Worm (Caenorhabditis elegans) whole organism, young adult: ENCODE data around the gene H04M03.3.

Experiments
- B0035.1 ChIP-seq: sonication (generic microtip); optimal IDR thresholded peaks from 2 replicates; lab custom pipeline; 2016; ENCODE audit warnings: missing genetic modification characterization, mild to moderate bottlenecking, missing compliant biosample characterization, missing genotype, missing genetic modification reagents
- C17E4.6 ChIP-seq: fragments of 200-800 bp; sonication (Bioruptor generic); IDR thresholded peaks from 2 replicates; pipeline ENCODE4 v1.3.6; 2022; ENCODE audit warnings: missing genetic modification reagents, missing genetic modification characterization, missing compliant biosample characterization
- F33H1.4 ChIP-seq: fragments of 200-800 bp; sonication (Bioruptor generic); IDR thresholded peaks from 2 replicates; pipeline ENCODE4 v1.3.6; 2022; ENCODE audit warnings: missing genetic modification reagents, missing genetic modification characterization, missing compliant biosample characterization
- F37B4.10 ChIP-seq: fragments of 200-800 bp; sonication (Bioruptor generic); IDR thresholded peaks from 2 replicates; pipeline ENCODE4 v1.3.6; 2022; ENCODE audit warnings: missing genetic modification characterization, missing compliant biosample characterization
- F39B2.1 ChIP-seq: fragments of 200-800 bp; sonication (Bioruptor generic); IDR thresholded peaks from 2 replicates; pipeline ENCODE4 v1.3.6; 2022; ENCODE audit warnings: missing genetic modification reagents, missing genetic modification characterization, missing compliant biosample characterization
- K11D2.4 ChIP-seq: fragments of 200-800 bp; sonication (Bioruptor generic); IDR thresholded peaks from 2 replicates; pipeline ENCODE4 v1.3.6; 2022; ENCODE audit warnings: missing genetic modification reagents, missing genetic modification characterization, missing compliant biosample characterization
- T07F8.4 ChIP-seq: sonication (generic microtip); optimal IDR thresholded peaks from 2 replicates; lab custom pipeline; 2016; ENCODE audit warnings: mild to moderate bottlenecking, missing genetic modification characterization, moderate library complexity, missing compliant biosample characterization
- Y53F4B.3 ChIP-seq: fragments of 200-800 bp; sonication (Bioruptor generic); IDR thresholded peaks from 2 replicates; pipeline ENCODE4 v1.3.6; 2022; ENCODE audit warnings: missing genetic modification reagents, missing genetic modification characterization, missing compliant biosample characterization
- atf-7 ChIP-seq: sonication (generic microtip); optimal IDR thresholded peaks from 2 replicates; lab custom pipeline; 2017; ENCODE audit warnings: mild to moderate bottlenecking, missing genetic modification characterization, missing compliant biosample characterization
- bed-1 ChIP-seq: fragments of 200-800 bp; sonication (Bioruptor generic); IDR thresholded peaks from 2 replicates; pipeline ENCODE4 v1.3.6; 2022; ENCODE audit warnings: missing genetic modification reagents, missing genetic modification characterization, missing compliant biosample characterization
- bed-2 ChIP-seq: fragments of 200-800 bp; sonication (Bioruptor generic); IDR thresholded peaks from 2 replicates; pipeline ENCODE4 v1.3.6; 2022; ENCODE audit warnings: missing genetic modification reagents, missing genetic modification characterization, missing compliant biosample characterization
- gei-17 ChIP-seq: fragments of 200-800 bp; sonication (Bioruptor generic); optimal IDR thresholded peaks from 2 replicates; lab custom pipeline; 2018; ENCODE audit warnings: mild to moderate bottlenecking, missing genetic modification characterization, missing compliant biosample characterization
- hlh-12 ChIP-seq: sonication (generic microtip); optimal IDR thresholded peaks from 2 replicates; lab custom pipeline; 2016; ENCODE audit warnings: missing genetic modification characterization, missing compliant biosample characterization
- hmg-1.2 ChIP-seq: fragments of 200-800 bp; sonication (Bioruptor generic); IDR thresholded peaks from 2 replicates; pipeline ENCODE4 v1.3.6; 2022; ENCODE audit warnings: missing genetic modification reagents, missing genetic modification characterization, missing compliant biosample characterization
- hrde-1 ChIP-seq: sonication (generic microtip); optimal IDR thresholded peaks from 2 replicates; lab custom pipeline; 2016; ENCODE audit warnings: missing genetic modification characterization, mild to moderate bottlenecking, missing compliant biosample characterization, moderate library complexity, missing genotype, missing genetic modification reagents, borderline replicate concordance
- hsf-1 ChIP-seq: fragments of 200-800 bp; sonication (Bioruptor generic); IDR thresholded peaks from 2 replicates; pipeline ENCODE4 v1.3.6; 2022; ENCODE audit warnings: missing genetic modification reagents, missing genetic modification characterization, missing compliant biosample characterization
- lag-1 ChIP-seq: fragments of 200-800 bp; sonication (Bioruptor generic); IDR thresholded peaks from 2 replicates; pipeline ENCODE4 v1.3.6; 2022; ENCODE audit warnings: missing genetic modification reagents, missing genetic modification characterization, missing compliant biosample characterization
- let-607 ChIP-seq, 2 experiments: fragments of 200-800 bp in 1 of 2; sonication (Bioruptor generic) in 1 of 2; sonication (generic microtip) in 1 of 2; optimal IDR thresholded peaks; 2 replicates each; lab custom pipeline; 2016 to 2018; ENCODE audit warnings: mild to moderate bottlenecking in 2 of 2, missing compliant biosample characterization in 2 of 2, missing genetic modification characterization in 2 of 2, moderate library complexity in 2 of 2, missing genotype in 1 of 2
- lin-35 ChIP-seq, 3 experiments: fragments of 150-350 bp in 2 of 3; sonication (generic microtip) in 1 of 3; optimal IDR thresholded peaks; 2 replicates each; lab custom pipeline; 2014 to 2018; ENCODE audit warnings: missing biosample characterization in 3 of 3, missing genetic modification characterization in 3 of 3, missing genetic modification reagents in 3 of 3
- lin-40 ChIP-seq: sonication (generic microtip); optimal IDR thresholded peaks from 2 replicates; lab custom pipeline; 2016; ENCODE audit warnings: missing genetic modification characterization, mild to moderate bottlenecking, missing compliant biosample characterization, missing genotype, missing genetic modification reagents
- lir-1 ChIP-seq: fragments of 200-800 bp; sonication (Bioruptor generic); conservative IDR thresholded peaks from 2 replicates; pipeline ENCODE4 v1.3.6; 2022; ENCODE audit warnings: missing genetic modification reagents, missing genetic modification characterization, missing compliant biosample characterization
- lsl-1 ChIP-seq: fragments of 200-800 bp; sonication (Bioruptor generic); optimal IDR thresholded peaks from 2 replicates; lab custom pipeline; 2018; ENCODE audit warnings: mild to moderate bottlenecking, missing genetic modification characterization, moderate library complexity, missing compliant biosample characterization
- mes-4 ChIP-seq: sonication (generic microtip); optimal IDR thresholded peaks from 2 replicates; lab custom pipeline; 2016; ENCODE audit warnings: missing genotype, missing genetic modification characterization, missing compliant biosample characterization
- nfya-2 ChIP-seq: fragments of 200-800 bp; sonication (Bioruptor generic); IDR thresholded peaks from 2 replicates; pipeline ENCODE4 v1.3.6; 2022; ENCODE audit warnings: missing genetic modification reagents, missing genetic modification characterization, missing compliant biosample characterization
- nfyb-1 ChIP-seq: fragments of 200-800 bp; sonication (Bioruptor generic); IDR thresholded peaks from 2 replicates; pipeline ENCODE4 v1.3.6; 2022; ENCODE audit warnings: missing genetic modification reagents, missing genetic modification characterization, missing compliant biosample characterization
- nhr-27 ChIP-seq: fragments of 200-800 bp; sonication (Bioruptor generic); optimal IDR thresholded peaks from 2 replicates; lab custom pipeline; 2018; ENCODE audit warnings: mild to moderate bottlenecking, missing genetic modification characterization, moderate library complexity, missing compliant biosample characterization
- nhr-80 ChIP-seq: sonication (generic microtip); optimal IDR thresholded peaks from 2 replicates; lab custom pipeline; 2016; ENCODE audit warnings: missing genetic modification characterization, missing compliant biosample characterization
- repo-1 ChIP-seq: sonication (generic microtip); optimal IDR thresholded peaks from 2 replicates; lab custom pipeline; 2017; ENCODE audit warnings: mild to moderate bottlenecking, missing genetic modification characterization, missing compliant biosample characterization
- sdz-38 ChIP-seq: sonication (generic microtip); optimal IDR thresholded peaks from 2 replicates; lab custom pipeline; 2016; ENCODE audit warnings: missing genotype, missing genetic modification characterization, missing compliant biosample characterization
- sea-2 ChIP-seq: fragments of 200-800 bp; sonication (Bioruptor generic); IDR thresholded peaks from 2 replicates; pipeline ENCODE4 v1.3.6; 2022; ENCODE audit warnings: missing genetic modification characterization, missing compliant biosample characterization
- snpc-4 ChIP-seq, 5 experiments: fragments of 150-350 bp in 1 of 5; sonication (generic microtip) in 4 of 5; optimal IDR thresholded peaks; 2 replicates each; lab custom pipeline; 2014 to 2018; ENCODE audit warnings: missing genetic modification characterization in 5 of 5, missing biosample characterization in 3 of 5, antibody characterized with exemption in 2 of 5, mild to moderate bottlenecking in 2 of 5, missing compliant biosample characterization in 2 of 5, missing genotype in 2 of 5, moderate library complexity in 2 of 5, missing genetic modification reagents in 1 of 5
- tbx-9 ChIP-seq: sonication (generic microtip); optimal IDR thresholded peaks from 2 replicates; lab custom pipeline; 2016; ENCODE audit warnings: borderline replicate concordance, missing genetic modification characterization, inconsistent platforms, missing compliant biosample characterization
- ztf-18 ChIP-seq: sonication (generic microtip); optimal IDR thresholded peaks from 2 replicates; lab custom pipeline; 2016; ENCODE audit warnings: missing genotype, mild to moderate bottlenecking, missing genetic modification characterization, missing compliant biosample characterization

The H04M03.3 gene

ce11 chrIV:5939122-5939521, 47.8 kb downstream of the H04M03.3 start, which contains the start of gene mcu-1:
Gene mcu-1 (minus strand): TSS chrIV:5939230.
- TF ChIP-seq nhr-80 (tag; lab: Kevin White, UChicago) = peak; percentile 9
- no peak for TF ChIP-seq lir-1 (GFP tag; lab: Robert Waterston, UW)
- TF ChIP-seq Y53F4B.3 = no peak
- peak; percentile 12 for TF ChIP-seq lin-40 (tag; lab: Kevin White, UChicago)
- TF ChIP-seq C17E4.6 (GFP tag; lab: Robert Waterston, UW) = no peak
- TF ChIP-seq F39B2.1 (GFP tag; lab: Robert Waterston, UW) = no peak
- no peak for TF ChIP-seq lag-1 (GFP tag; lab: Robert Waterston, UW)
- TF ChIP-seq let-607 (tag; optimal IDR thresholded peaks at IDR 0.05; lab: Kevin White, UChicago) = peak in 1 of 2 experiments; percentile 27

ce11 chrIV:5939908-5940307, 48.5 kb downstream of the H04M03.3 start:
- peak; percentile 79 for TF ChIP-seq lsl-1 (GFP tag; lab: Kevin White, UChicago)
- TF ChIP-seq C17E4.6 (GFP tag; lab: Robert Waterston, UW) = no peak
- no peak for TF ChIP-seq hsf-1
- TF ChIP-seq F37B4.10 (GFP tag; lab: Robert Waterston, UW) = no peak
- TF ChIP-seq F33H1.4 (GFP tag; lab: Robert Waterston, UW) = 0 out of 2 replicates have a peak, but pooled peaks have one; percentile 15
- peak; percentile 18 for TF ChIP-seq snpc-4 (GFP tag; optimal IDR thresholded peaks at IDR 0.05; lab: Kevin White, UChicago)
- TF ChIP-seq snpc-4 (tag; optimal IDR thresholded peaks at IDR 0.05; lab: Kevin White, UChicago) = peak in 3 of 4 experiments; percentile 34 to 83 (median 78)

- TF ChIP-seq T07F8.4 (tag; lab: Kevin White, UChicago) = no peak
- no peak for TF ChIP-seq lin-35 (GFP tag; optimal IDR thresholded peaks at IDR 0.05; lab: Kevin White, UChicago)
- TF ChIP-seq hlh-12 (tag; lab: Kevin White, UChicago) = no peak
- TF ChIP-seq bed-2 (GFP tag; lab: Robert Waterston, UW) = no peak
- TF ChIP-seq repo-1 (tag; lab: Kevin White, UChicago) = no peak
- no peak for TF ChIP-seq hrde-1 (tag; lab: Kevin White, UChicago)
- TF ChIP-seq K11D2.4 (GFP tag; lab: Robert Waterston, UW) = no peak
- no peak for TF ChIP-seq let-607 (tag; optimal IDR thresholded peaks at IDR 0.05; lab: Kevin White, UChicago)
- no peak for TF ChIP-seq nfyb-1 (GFP tag; lab: Robert Waterston, UW)
- TF ChIP-seq F33H1.4 (GFP tag; lab: Robert Waterston, UW) = no peak
- no peak for TF ChIP-seq tbx-9 (tag; lab: Kevin White, UChicago)
- TF ChIP-seq nhr-27 (tag; lab: Kevin White, UChicago) = no peak
- TF ChIP-seq sea-2 (GFP tag; lab: Robert Waterston, UW) = no peak
- no peak for TF ChIP-seq bed-1 (GFP tag; lab: Robert Waterston, UW)
- TF ChIP-seq nfya-2 (GFP tag; lab: Robert Waterston, UW) = no peak
- TF ChIP-seq sdz-38 (tag; lab: Kevin White, UChicago) = no peak
- TF ChIP-seq gei-17 (GFP tag; lab: Kevin White, UChicago) = no peak
- no peak for TF ChIP-seq mes-4 (tag; lab: Kevin White, UChicago)
- TF ChIP-seq atf-7 (tag; lab: Kevin White, UChicago) = no peak
- no peak for TF ChIP-seq hmg-1.2 (GFP tag; lab: Robert Waterston, UW)
Measured at ce11 chrIV:5940608-5941007, 49.2 kb downstream of the H04M03.3 start.

- TF ChIP-seq hmg-1.2 (GFP tag; lab: Robert Waterston, UW) (peak; percentile 76; the same call in 1 of the 2 replicates), snpc-4 (GFP tag; optimal IDR thresholded peaks at IDR 0.05; lab: Kevin White, UChicago) (no peak), snpc-4 (tag; optimal IDR thresholded peaks at IDR 0.05; lab: Kevin White, UChicago) (peak in 1 of 4 experiments; percentile 18), ztf-18 (tag; lab: Kevin White, UChicago) (no peak), B0035.1 (tag; lab: Kevin White, UChicago) (no peak)
Measured at ce11 chrIV:5941236-5941976, 50.0 kb downstream of the H04M03.3 start, which contains the start of gene pfkb-1.2. Gene pfkb-1.2 (plus strand): TSS chrIV:5941926.
